Fruit fly (Drosophila melanogaster) whole organism: Measurements from ENCODE around the gene Gcn2.

ENCODE experiments used
- CG8478 ChIP-seq: fragments of >200 bp; optimal IDR thresholded peaks from 2 replicates; lab custom pipeline; 2018; ENCODE audit warnings: inconsistent platforms
- Dll ChIP-seq: fragments of >200 bp; optimal IDR thresholded peaks from 2 replicates; lab custom pipeline; 2017
- EcR ChIP-seq, 2 experiments: fragments of >200 bp; optimal IDR thresholded peaks; 2 replicates each; lab custom pipeline; 2017; ENCODE audit warnings: missing biosample characterization in 2 of 2, missing genetic modification characterization in 2 of 2, missing genetic modification reagents in 2 of 2
- pan ChIP-seq: fragments of >200 bp; optimal IDR thresholded peaks from 2 replicates; lab custom pipeline; 2017
- psq ChIP-seq: fragments of >200 bp; optimal IDR thresholded peaks from 2 replicates; lab custom pipeline; 2017
- usp ChIP-seq: fragments of >200 bp; optimal IDR thresholded peaks from 2 replicates; lab custom pipeline; 2017; ENCODE audit warnings: missing biosample characterization, missing genetic modification characterization, mixed read lengths

Gcn2 gene

dm6 chr3R:31404499-31405276 is 9.2 kb downstream of the Gcn2 start, which contains the start of gene Gprk2:
Gene Gprk2, plus strand, starts transcription at chr3R:31405245.
- TF ChIP-seq Dll (lab: Kevin White, UChicago) (no peak), EcR (GFP tag; optimal IDR thresholded peaks at IDR 0.05; lab: Kevin White, UChicago) (no peak), psq (lab: Kevin White, UChicago) (no peak), pan (lab: Kevin White, UChicago) (no peak), CG8478 (no peak), usp (GFP tag; lab: Kevin White, UChicago) (no peak)

- TF ChIP-seq usp (GFP tag; lab: Kevin White, UChicago): no peak
- no peak for TF ChIP-seq EcR (GFP tag; optimal IDR thresholded peaks at IDR 0.05; lab: Kevin White, UChicago)
- no peak for TF ChIP-seq pan (lab: Kevin White, UChicago)
- peak; percentile 12 for TF ChIP-seq CG8478
- TF ChIP-seq Dll (lab: Kevin White, UChicago): no peak
- TF ChIP-seq psq (lab: Kevin White, UChicago): no peak
Observed at dm6 chr3R:31405277-31406207, 10.1 kb downstream of the Gcn2 start, which contains the start of gene PNPase. Gene PNPase, minus strand, starts transcription at chr3R:31405452.

DNA sequence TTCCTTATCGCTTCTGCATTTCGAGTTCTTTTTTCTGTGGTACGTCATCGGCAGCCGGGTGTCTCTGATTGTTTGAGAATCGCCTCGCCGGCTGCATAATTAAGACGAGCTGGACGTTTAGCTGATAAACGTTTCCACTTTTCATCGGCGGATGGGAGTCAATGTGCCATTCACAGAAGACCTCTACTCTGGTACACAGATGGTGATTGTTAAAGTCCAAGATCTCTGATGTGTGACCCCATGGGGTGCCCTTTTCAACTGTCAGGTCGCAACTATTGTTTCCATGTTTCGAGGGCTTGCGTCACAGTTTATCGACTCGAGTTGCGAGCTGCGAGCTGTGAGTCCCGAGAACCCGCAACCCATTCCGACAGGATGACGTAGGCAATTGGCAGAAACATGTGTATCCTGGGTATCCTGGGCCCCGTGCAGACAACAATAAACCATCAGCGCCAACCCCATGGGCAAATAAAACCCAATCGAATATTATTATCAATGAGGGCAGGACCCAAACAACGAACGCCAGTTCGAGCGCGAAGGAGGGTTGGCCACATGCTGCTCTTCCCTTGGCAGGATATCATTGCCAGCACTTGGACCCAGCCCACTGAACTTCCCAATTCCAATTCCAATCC is 11.7 kb downstream of the Gcn2 start:
- no peak for TF ChIP-seq psq (lab: Kevin White, UChicago)
- TF ChIP-seq EcR (GFP tag; optimal IDR thresholded peaks at IDR 0.05; lab: Kevin White, UChicago): no peak
- TF ChIP-seq Dll (lab: Kevin White, UChicago): no peak
- no peak for TF ChIP-seq pan (lab: Kevin White, UChicago)
- TF ChIP-seq usp (GFP tag; lab: Kevin White, UChicago): no peak
- no peak for TF ChIP-seq CG8478

- TF ChIP-seq pan (lab: Kevin White, UChicago) (peak; percentile 76), usp (GFP tag; lab: Kevin White, UChicago) (no peak), Dll (lab: Kevin White, UChicago) (no peak)
Observed at dm6 chr3R:31409627-31410201, 14.3 kb downstream of the Gcn2 start.

DNA sequence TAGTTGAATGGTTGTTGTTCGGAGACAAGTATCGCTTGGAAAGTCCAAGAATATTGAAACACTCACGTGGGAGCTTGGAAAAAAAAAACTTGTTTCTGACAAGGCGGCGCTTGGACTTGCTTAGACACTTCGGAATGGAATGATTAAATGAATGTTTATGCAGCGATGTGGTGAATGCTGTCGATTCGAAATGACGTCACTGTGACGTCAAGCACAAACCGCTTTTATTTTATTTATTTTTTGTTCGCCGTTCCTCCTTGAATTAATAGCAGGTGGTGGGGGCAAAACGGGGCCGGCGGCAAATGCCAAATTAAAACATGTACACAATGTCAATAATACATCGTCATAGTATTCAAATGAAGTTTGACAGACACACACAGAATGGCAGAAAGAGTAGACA is 24.1 kb downstream of the Gcn2 start:
- TF ChIP-seq pan (lab: Kevin White, UChicago) (no peak), psq (lab: Kevin White, UChicago) (no peak), Dll (lab: Kevin White, UChicago) (no peak), EcR (GFP tag; optimal IDR thresholded peaks at IDR 0.05; lab: Kevin White, UChicago) (no peak), CG8478 (no peak), usp (GFP tag; lab: Kevin White, UChicago) (no peak)

DNA sequence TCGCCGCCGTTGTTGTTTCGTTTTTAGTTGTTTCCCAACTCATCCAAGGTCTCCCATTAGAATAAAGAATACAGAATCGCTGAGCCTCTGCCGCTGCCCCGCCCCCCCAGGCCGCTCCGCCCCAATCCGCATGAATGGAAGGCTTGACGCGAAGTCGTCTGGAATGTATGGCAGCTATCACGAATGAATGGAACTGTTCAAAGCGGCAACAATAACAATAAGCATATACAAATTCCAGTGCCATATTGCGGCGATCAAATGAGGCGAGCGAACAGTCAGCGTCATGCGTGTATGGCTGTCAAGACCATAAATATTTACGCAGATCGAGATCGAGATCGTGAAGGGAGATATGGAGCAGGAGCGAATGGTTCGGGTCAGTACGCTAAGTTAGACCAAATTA is 25.2 kb downstream of the Gcn2 start:
- no peak for TF ChIP-seq usp (GFP tag; lab: Kevin White, UChicago)
- TF ChIP-seq EcR (GFP tag; optimal IDR thresholded peaks at IDR 0.05; lab: Kevin White, UChicago): no peak
- no peak for TF ChIP-seq CG8478

- no peak for TF ChIP-seq CG8478
- peak; percentile 37 for TF ChIP-seq pan (lab: Kevin White, UChicago)
Observed at dm6 chr3R:31421995-31422394, 26.5 kb downstream of the Gcn2 start.

DNA sequence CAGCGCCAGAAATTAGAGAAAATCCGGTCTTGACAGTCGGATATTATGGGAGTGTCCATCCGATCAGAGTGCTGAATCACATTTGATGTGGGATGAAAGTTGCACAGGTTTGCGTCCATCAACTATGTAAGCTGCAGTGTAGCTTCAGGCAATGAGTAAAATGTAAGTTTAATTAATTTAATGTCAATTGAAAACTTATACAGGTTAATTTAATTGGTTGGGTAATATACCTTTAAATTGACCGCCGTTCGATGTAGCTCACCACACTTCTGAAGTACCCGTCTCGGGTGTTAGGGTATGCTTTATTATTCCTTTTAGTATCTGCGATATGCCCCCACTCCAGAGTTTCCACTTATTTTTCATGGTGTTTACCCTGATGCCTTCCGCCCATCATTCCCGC is 29.0 kb downstream of the Gcn2 start:
- TF ChIP-seq CG8478: no peak
- no peak for TF ChIP-seq usp (GFP tag; lab: Kevin White, UChicago)
- TF ChIP-seq EcR (GFP tag; optimal IDR thresholded peaks at IDR 0.05; lab: Kevin White, UChicago): no peak
- no peak for TF ChIP-seq pan (lab: Kevin White, UChicago)
- no peak for TF ChIP-seq Dll (lab: Kevin White, UChicago)
- TF ChIP-seq psq (lab: Kevin White, UChicago): no peak

DNA sequence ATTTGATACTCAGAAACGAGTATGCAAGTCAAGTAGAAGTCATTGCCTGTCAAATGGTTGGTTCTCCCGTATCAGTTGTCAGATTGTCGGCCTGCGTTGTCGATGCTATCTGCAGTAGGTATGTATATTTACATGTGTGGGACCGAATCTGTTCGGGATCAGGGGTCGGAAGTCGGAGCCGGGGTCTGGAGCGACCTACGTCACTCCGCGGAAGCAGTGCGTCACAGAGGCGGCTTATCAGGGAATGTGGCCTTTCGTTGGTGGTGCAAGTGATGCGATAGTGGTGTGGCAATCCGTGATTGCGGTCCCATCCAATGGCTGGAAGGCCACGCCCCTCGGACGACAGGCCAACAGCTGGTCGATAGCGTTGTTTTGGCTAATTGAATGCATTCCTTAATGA is 40.2 kb downstream of the Gcn2 start:
- TF ChIP-seq psq (lab: Kevin White, UChicago): no peak
- TF ChIP-seq usp (GFP tag; lab: Kevin White, UChicago): no peak
- TF ChIP-seq Dll (lab: Kevin White, UChicago): no peak
- TF ChIP-seq EcR (GFP tag; optimal IDR thresholded peaks at IDR 0.05; lab: Kevin White, UChicago): no peak
- TF ChIP-seq CG8478: no peak
- no peak for TF ChIP-seq pan (lab: Kevin White, UChicago)

- no peak for TF ChIP-seq pan (lab: Kevin White, UChicago)
Observed at dm6 chr3R:31437420-31438058, 42.1 kb downstream of the Gcn2 start.

- TF ChIP-seq Dll (lab: Kevin White, UChicago) (no peak), usp (GFP tag; lab: Kevin White, UChicago) (no peak), EcR (GFP tag; optimal IDR thresholded peaks at IDR 0.05; lab: Kevin White, UChicago) (no peak), psq (lab: Kevin White, UChicago) (no peak), pan (lab: Kevin White, UChicago) (no peak), CG8478 (no peak)
Observed at dm6 chr3R:31438856-31439255, 43.4 kb downstream of the Gcn2 start.
